Fruit fly (Drosophila melanogaster) whole organism, prepupa: ENCODE data around the gene EMC5.

Experiments
- Blimp-1 ChIP-seq: fragments of 200-800 bp; sonication (Bioruptor generic); optimal IDR thresholded peaks from 3 replicates; lab custom pipeline; 2017; ENCODE audit warnings: missing biosample characterization, missing genetic modification characterization, mild to moderate bottlenecking, moderate library complexity, missing genetic modification reagents
- CG10631 ChIP-seq: fragments of 200-800 bp; sonication (Bioruptor generic); optimal IDR thresholded peaks from 2 replicates; lab custom pipeline; 2016; ENCODE audit warnings: missing biosample characterization, missing genetic modification characterization
- CG10669 ChIP-seq: fragments of 200-800 bp; sonication (Bioruptor generic); optimal IDR thresholded peaks from 3 replicates; lab custom pipeline; 2018; ENCODE audit warnings: missing biosample characterization, mild to moderate bottlenecking, missing genetic modification characterization, moderate library complexity
- CG11294 ChIP-seq: fragments of 200-800 bp; sonication (Bioruptor generic); IDR thresholded peaks from 2 replicates; pipeline ENCODE4 v1.3.6; 2022; ENCODE audit warnings: missing biosample characterization, missing genetic modification characterization
- CG11902 ChIP-seq: fragments of 200-800 bp; sonication (Bioruptor generic); optimal IDR thresholded peaks from 3 replicates; lab custom pipeline; 2016; ENCODE audit warnings: missing biosample characterization, missing genetic modification characterization
- CG15336 ChIP-seq: fragments of 200-800 bp; sonication (Bioruptor generic); IDR thresholded peaks from 2 replicates; pipeline ENCODE4 v1.3.6; 2022; ENCODE audit warnings: missing biosample characterization, missing genetic modification characterization
- CG1621 ChIP-seq: fragments of 200-800 bp; sonication (Bioruptor generic); optimal IDR thresholded peaks from 3 replicates; lab custom pipeline; 2018; ENCODE audit warnings: missing biosample characterization, mild to moderate bottlenecking, missing genetic modification characterization
- CG3032 ChIP-seq: fragments of 200-800 bp; optimal IDR thresholded peaks from 2 replicates; lab custom pipeline; 2019; ENCODE audit warnings: missing biosample characterization, mild to moderate bottlenecking, missing genetic modification characterization, moderate library complexity
- CG31627 ChIP-seq: fragments of 200-800 bp; sonication (Bioruptor generic); optimal IDR thresholded peaks from 3 replicates; lab custom pipeline; 2016; ENCODE audit warnings: missing biosample characterization, missing genetic modification characterization
- CG32006 ChIP-seq: fragments of 200-800 bp; sonication (Bioruptor generic); optimal IDR thresholded peaks from 3 replicates; lab custom pipeline; 2017; ENCODE audit warnings: missing biosample characterization, mild to moderate bottlenecking, missing genetic modification characterization
- CG34406 ChIP-seq: fragments of 200-800 bp; sonication (Bioruptor generic); optimal IDR thresholded peaks from 3 replicates; lab custom pipeline; 2016; ENCODE audit warnings: missing biosample characterization, missing genetic modification characterization
- CG4318 ChIP-seq: fragments of 200-800 bp; sonication (Bioruptor generic); optimal IDR thresholded peaks from 3 replicates; lab custom pipeline; 2017; ENCODE audit warnings: missing biosample characterization, mild to moderate bottlenecking, missing genetic modification characterization
- CG6163 ChIP-seq: fragments of 200-800 bp; sonication (Bioruptor generic); IDR thresholded peaks from 3 replicates; pipeline ENCODE4 v1.3.6; 2022; ENCODE audit warnings: missing biosample characterization, missing genetic modification characterization
- CG6792 ChIP-seq: fragments of 200-800 bp; sonication (Bioruptor generic); optimal IDR thresholded peaks from 3 replicates; lab custom pipeline; 2016; ENCODE audit warnings: missing biosample characterization, missing genetic modification characterization
- CG6808 ChIP-seq: fragments of 200-800 bp; sonication (Bioruptor generic); optimal IDR thresholded peaks from 3 replicates; lab custom pipeline; 2017; ENCODE audit warnings: missing biosample characterization, missing genetic modification characterization, mild to moderate bottlenecking, moderate library complexity, missing genetic modification reagents
- CG6854 ChIP-seq: fragments of 200-800 bp; sonication (Bioruptor generic); optimal IDR thresholded peaks from 2 replicates; lab custom pipeline; 2017; ENCODE audit warnings: missing biosample characterization, mild to moderate bottlenecking, missing genetic modification characterization
- CG7368 ChIP-seq: fragments of 200-800 bp; sonication (Bioruptor generic); optimal IDR thresholded peaks from 3 replicates; lab custom pipeline; 2016; ENCODE audit warnings: missing biosample characterization, missing genetic modification characterization
- CG8319 ChIP-seq: fragments of 200-800 bp; sonication (Bioruptor generic); optimal IDR thresholded peaks from 3 replicates; lab custom pipeline; 2016; ENCODE audit warnings: missing biosample characterization, missing genetic modification characterization
- CG9139 ChIP-seq: fragments of 200-800 bp; sonication (Bioruptor generic); optimal IDR thresholded peaks from 3 replicates; lab custom pipeline; 2017; ENCODE audit warnings: missing biosample characterization, mild to moderate bottlenecking, missing genetic modification characterization
- Eip75B ChIP-seq: fragments of 200-800 bp; sonication (Bioruptor generic); optimal IDR thresholded peaks from 3 replicates; lab custom pipeline; 2016; ENCODE audit warnings: missing biosample characterization, missing genetic modification characterization
- Eip78C ChIP-seq: fragments of 200-800 bp; sonication (Bioruptor generic); peaks from one replicate; lab custom pipeline; 2016; ENCODE audit warnings: missing biosample characterization, missing genetic modification characterization
- Eip93F ChIP-seq: fragments of 200-800 bp; sonication (Bioruptor generic); optimal IDR thresholded peaks from 2 replicates; lab custom pipeline; 2016; ENCODE audit warnings: missing biosample characterization, mild to moderate bottlenecking, missing genetic modification characterization
- Ets21C ChIP-seq: fragments of 200-800 bp; sonication (Bioruptor generic); optimal IDR thresholded peaks from 3 replicates; lab custom pipeline; 2016; ENCODE audit warnings: missing biosample characterization, missing genetic modification characterization
- Gug ChIP-seq: fragments of 200-800 bp; sonication (Bioruptor generic); IDR thresholded peaks from 2 replicates; pipeline ENCODE4 v1.3.6; 2022; ENCODE audit warnings: missing biosample characterization, missing genetic modification characterization
- Hr38 ChIP-seq: sonication (Bioruptor generic); optimal IDR thresholded peaks from 2 replicates; lab custom pipeline; 2016; ENCODE audit warnings: missing biosample characterization, missing genetic modification characterization
- Hr39 ChIP-seq: fragments of 200-800 bp; sonication (Bioruptor generic); optimal IDR thresholded peaks from 2 replicates; lab custom pipeline; 2016; ENCODE audit warnings: missing biosample characterization, missing genetic modification characterization
- Hr4 ChIP-seq: fragments of 200-800 bp; sonication (Bioruptor generic); optimal IDR thresholded peaks from 3 replicates; lab custom pipeline; 2016; ENCODE audit warnings: missing biosample characterization, missing genetic modification characterization
- Lpt ChIP-seq: fragments of 200-800 bp; sonication (Bioruptor generic); optimal IDR thresholded peaks from 3 replicates; lab custom pipeline; 2016; ENCODE audit warnings: missing biosample characterization, missing genetic modification characterization
- Met ChIP-seq: fragments of 200-800 bp; sonication (Bioruptor generic); optimal IDR thresholded peaks from 3 replicates; lab custom pipeline; 2016; ENCODE audit warnings: missing biosample characterization, missing genetic modification characterization
- OdsH ChIP-seq: fragments of 200-800 bp; sonication (Bioruptor generic); optimal IDR thresholded peaks from 3 replicates; lab custom pipeline; 2016; ENCODE audit warnings: missing biosample characterization, missing genetic modification characterization
- Smox ChIP-seq: fragments of 200-800 bp; sonication (Bioruptor generic); optimal IDR thresholded peaks from 3 replicates; lab custom pipeline; 2016; ENCODE audit warnings: missing biosample characterization, missing genetic modification characterization
- Sox102F ChIP-seq: fragments of 200-800 bp; sonication (Bioruptor generic); optimal IDR thresholded peaks from 2 replicates; lab custom pipeline; 2016; ENCODE audit warnings: missing biosample characterization, mild to moderate bottlenecking, missing genetic modification characterization
- Sox14 ChIP-seq: fragments of 200-800 bp; sonication (Bioruptor generic); optimal IDR thresholded peaks from 3 replicates; lab custom pipeline; 2016; ENCODE audit warnings: missing biosample characterization, missing genetic modification characterization
- achi ChIP-seq: fragments of 200-800 bp; sonication (Bioruptor generic); optimal IDR thresholded peaks from 3 replicates; lab custom pipeline; 2016; ENCODE audit warnings: missing biosample characterization, missing genetic modification characterization
- dac ChIP-seq: fragments of 200-800 bp; sonication (Bioruptor generic); optimal IDR thresholded peaks from 2 replicates; lab custom pipeline; 2017; ENCODE audit warnings: missing biosample characterization, mild to moderate bottlenecking, missing genetic modification characterization
- dsx ChIP-seq: fragments of 200-800 bp; optimal IDR thresholded peaks from 3 replicates; lab custom pipeline; 2019; ENCODE audit warnings: missing biosample characterization, mild to moderate bottlenecking, missing genetic modification characterization, moderate library complexity; ENCODE audit not compliant: poor library complexity, severe bottlenecking
- eg ChIP-seq: fragments of 200-800 bp; sonication (Bioruptor generic); IDR thresholded peaks from 3 replicates; pipeline ENCODE4 v1.3.6; 2022; ENCODE audit warnings: missing biosample characterization, missing genetic modification characterization
- esn ChIP-seq: fragments of 200-800 bp; sonication (Bioruptor generic); optimal IDR thresholded peaks from 2 replicates; lab custom pipeline; 2016; ENCODE audit warnings: missing biosample characterization, mild to moderate bottlenecking, missing genetic modification characterization, moderate library complexity
- fd59A ChIP-seq: fragments of 200-800 bp; sonication (Bioruptor generic); optimal IDR thresholded peaks from 2 replicates; lab custom pipeline; 2017; ENCODE audit warnings: missing biosample characterization, mild to moderate bottlenecking, missing genetic modification characterization, missing genetic modification reagents
- fd85E ChIP-seq: fragments of 200-800 bp; sonication (Bioruptor generic); optimal IDR thresholded peaks from 3 replicates; lab custom pipeline; 2016; ENCODE audit warnings: missing biosample characterization, missing genetic modification characterization
- fkh ChIP-seq: fragments of 200-800 bp; sonication (Bioruptor generic); optimal IDR thresholded peaks from 3 replicates; lab custom pipeline; 2017; ENCODE audit warnings: missing biosample characterization, mild to moderate bottlenecking, missing genetic modification characterization, moderate library complexity
- lz ChIP-seq: fragments of 200-800 bp; sonication (Bioruptor generic); optimal IDR thresholded peaks from 3 replicates; lab custom pipeline; 2016; ENCODE audit warnings: missing biosample characterization, missing genetic modification characterization
- net ChIP-seq: fragments of 200-800 bp; sonication (Bioruptor generic); optimal IDR thresholded peaks from 3 replicates; lab custom pipeline; 2016; ENCODE audit warnings: missing biosample characterization, missing genetic modification characterization
- pdm3 ChIP-seq: fragments of 200-800 bp; sonication (Bioruptor generic); optimal IDR thresholded peaks from 3 replicates; lab custom pipeline; 2016; ENCODE audit warnings: missing biosample characterization, missing genetic modification characterization
- salr ChIP-seq, 2 experiments: fragments of 200-800 bp; sonication (Bioruptor generic); optimal IDR thresholded peaks; 3 replicates each; lab custom pipeline; 2016 to 2018; ENCODE audit warnings: missing biosample characterization in 2 of 2, missing genetic modification characterization in 2 of 2, mild to moderate bottlenecking in 1 of 2
- spab ChIP-seq: fragments of 200-800 bp; sonication (Bioruptor generic); optimal IDR thresholded peaks from 2 replicates; lab custom pipeline; 2017; ENCODE audit warnings: missing biosample characterization, mild to moderate bottlenecking, missing genetic modification characterization, missing genetic modification reagents
- ss ChIP-seq, 2 experiments: fragments of 200-800 bp; sonication (Bioruptor generic); optimal IDR thresholded peaks; 2 replicates in 1 of 2; 3 replicates in 1 of 2; lab custom pipeline; 2017 to 2018; ENCODE audit warnings: mild to moderate bottlenecking in 2 of 2, missing biosample characterization in 2 of 2, missing genetic modification characterization in 2 of 2, moderate library complexity in 1 of 2
- svp ChIP-seq: fragments of 200-800 bp; sonication (Bioruptor generic); peaks from one replicate; lab custom pipeline; 2016; ENCODE audit warnings: missing biosample characterization, missing genetic modification characterization
- topi ChIP-seq: fragments of 200-800 bp; sonication (Bioruptor generic); optimal IDR thresholded peaks from 3 replicates; lab custom pipeline; 2016; ENCODE audit warnings: missing biosample characterization, missing genetic modification characterization
- vri ChIP-seq: fragments of 200-800 bp; sonication (Bioruptor generic); optimal IDR thresholded peaks from 3 replicates; lab custom pipeline; 2016; ENCODE audit warnings: missing biosample characterization, mild to moderate bottlenecking, missing genetic modification characterization

EMC5 gene

DNA sequence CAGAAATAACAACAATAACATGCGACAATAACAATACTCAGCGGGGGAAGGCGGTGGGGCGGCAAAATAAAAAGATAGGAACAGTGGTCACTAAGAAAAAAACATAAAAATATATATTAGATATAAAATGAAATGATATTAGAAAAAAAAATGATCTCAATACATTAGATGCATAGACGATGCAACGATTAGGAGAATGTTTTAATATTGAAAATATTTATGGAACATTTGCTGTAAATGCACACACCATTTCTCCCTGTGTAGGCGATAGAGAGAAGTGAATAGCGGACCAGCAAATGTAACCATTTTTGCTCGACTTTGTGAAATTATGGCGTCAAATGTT, 21.3 kb upstream of the EMC5 start (continued):
- no peak for TF ChIP-seq CG6854
- peak; percentile 11 for TF ChIP-seq lz (GFP tag; lab: Kevin White, UChicago)
- TF ChIP-seq CG4318 (GFP tag; lab: Kevin White, UChicago), result peak; percentile 9
- peak; percentile 37 for TF ChIP-seq OdsH (GFP tag; lab: Kevin White, UChicago)
- peak; percentile 29 for TF ChIP-seq Sox102F
- TF ChIP-seq CG3032, result peak; percentile 48
- peak; percentile 47 for TF ChIP-seq Hr4
- TF ChIP-seq CG10669 (GFP tag; lab: Kevin White, UChicago), result peak; percentile 52
- peak; percentile 82 for TF ChIP-seq CG6163 (GFP tag; lab: Robert Waterston, UW)
- peak; percentile 63 for TF ChIP-seq svp (GFP tag; lab: Kevin White, UChicago)
- no peak for TF ChIP-seq Eip75B
- peak; percentile 47 for TF ChIP-seq CG34406 (GFP tag; lab: Kevin White, UChicago)

DNA sequence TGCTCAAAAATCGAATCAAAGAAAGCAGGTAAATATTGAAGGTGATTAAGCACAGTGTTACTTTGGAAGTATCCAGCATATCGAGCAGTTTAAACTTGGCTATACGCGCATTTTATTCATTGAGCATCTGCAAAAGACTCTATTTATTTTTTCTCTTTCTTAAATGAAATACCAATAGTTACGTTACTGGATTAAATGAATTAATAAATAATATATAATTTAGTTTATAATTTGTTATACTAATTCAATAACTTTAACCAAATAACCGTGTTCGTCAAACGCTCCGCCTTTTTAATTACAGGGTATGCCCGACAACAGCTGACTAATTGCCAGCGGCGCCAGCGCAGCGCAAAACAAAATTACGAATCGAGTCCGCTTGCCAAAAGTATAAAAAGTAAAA, 20.7 kb upstream of the EMC5 start:
- TF ChIP-seq svp (GFP tag; lab: Kevin White, UChicago) (peak; percentile 70), Eip78C (no peak), Met (GFP tag; lab: Kevin White, UChicago) (peak; percentile 27), pdm3 (GFP tag; lab: Kevin White, UChicago) (no peak), CG31627 (GFP tag; lab: Kevin White, UChicago) (no peak), OdsH (GFP tag; lab: Kevin White, UChicago) (peak; percentile 5), topi (GFP tag; lab: Kevin White, UChicago) (peak; percentile 5), Hr38 (GFP tag; lab: Kevin White, UChicago) (no peak), net (GFP tag; lab: Kevin White, UChicago) (peak; percentile 19), achi (GFP tag; lab: Kevin White, UChicago) (peak; percentile 37), dac (GFP tag; lab: Kevin White, UChicago) (no peak), CG9139 (GFP tag; lab: Kevin White, UChicago) (no peak), CG6163 (GFP tag; lab: Robert Waterston, UW) (no peak), CG11294 (GFP tag; lab: Robert Waterston, UW) (no peak), vri (GFP tag; lab: Kevin White, UChicago) (no peak), Blimp-1 (peak; percentile 5), CG34406 (GFP tag; lab: Kevin White, UChicago) (no peak), dsx (GFP tag; lab: Kevin White, UChicago) (no peak), salr (GFP tag; optimal IDR thresholded peaks at IDR 0.05; lab: Kevin White, UChicago) (no peak), ss (GFP tag; optimal IDR thresholded peaks at IDR 0.05; lab: Kevin White, UChicago) (no peak), Gug (no peak), Ets21C (GFP tag; lab: Kevin White, UChicago) (no peak), Hr39 (GFP tag; lab: Kevin White, UChicago) (no peak), Eip75B (no peak), CG7368 (GFP tag; lab: Kevin White, UChicago) (no peak), CG6854 (no peak), CG1621 (tag; lab: Kevin White, UChicago) (no peak), CG6808 (peak; percentile 8), CG8319 (no peak), CG10631 (peak; percentile 22), eg (GFP tag; lab: Robert Waterston, UW) (peak; percentile 60; the same call in 2 of the 3 replicates), Sox14 (GFP tag; lab: Kevin White, UChicago) (no peak), CG3032 (no peak), Eip93F (GFP tag; lab: Kevin White, UChicago) (peak; percentile 44), lz (GFP tag; lab: Kevin White, UChicago) (no peak), CG6792 (GFP tag; lab: Kevin White, UChicago) (no peak), fd85E (GFP tag; lab: Kevin White, UChicago) (no peak), CG11902 (GFP tag; lab: Kevin White, UChicago) (peak; percentile 7), esn (no peak), CG15336 (GFP tag; lab: Robert Waterston, UW) (peak; percentile 61), CG32006 (GFP tag; lab: Kevin White, UChicago) (no peak), Lpt (GFP tag; lab: Kevin White, UChicago) (no peak), spab (no peak), fkh (no peak), Smox (no peak), fd59A (GFP tag; lab: Kevin White, UChicago) (no peak)
